Fruit fly (Drosophila melanogaster) whole organism, larva: Measurements from ENCODE around the gene CG46317.

Experiments used
- noc ChIP-seq: fragments of 200-800 bp; sonication (Bioruptor generic); optimal IDR thresholded peaks from 3 replicates; lab custom pipeline; 2019; ENCODE audit warnings: missing biosample characterization, mild to moderate bottlenecking, missing genetic modification characterization, moderate library complexity

The CG46317 gene

dm6 chrX:14260863-14261262, at the start of gene CG46317, which contains the start of gene Tat:
CG46317 (plus strand) TSS chrX:14261223.
Tat (plus strand) TSS chrX:14261223.
- TF ChIP-seq noc (tag; lab: Kevin White, UChicago), result no peak

dm6 chrX:14211250-14211944, 49.6 kb upstream of the CG46317 start:
- no peak for TF ChIP-seq noc (tag; lab: Kevin White, UChicago)

dm6 chrX:14212147-14212792, 48.8 kb upstream of the CG46317 start:
- TF ChIP-seq noc (tag; lab: Kevin White, UChicago), result no peak

dm6 chrX:14213509-14214154, 47.4 kb upstream of the CG46317 start:
- TF ChIP-seq noc (tag; lab: Kevin White, UChicago), result no peak

- peak; percentile 65 for TF ChIP-seq noc (tag; lab: Kevin White, UChicago)
These were observed 46.2 kb upstream of the CG46317 start for dm6 chrX:14214505-14215449.

- peak; percentile 15 for TF ChIP-seq noc (tag; lab: Kevin White, UChicago)
These were observed 45.2 kb upstream of the CG46317 start for dm6 chrX:14215834-14216233.

dm6 chrX:14216844-14217243, 44.2 kb upstream of the CG46317 start:
- no peak for TF ChIP-seq noc (tag; lab: Kevin White, UChicago)

dm6 chrX:14218045-14218483, 43.0 kb upstream of the CG46317 start:
- TF ChIP-seq noc (tag; lab: Kevin White, UChicago), result peak; percentile 86

dm6 chrX:14221182-14221581, 39.8 kb upstream of the CG46317 start:
- no peak for TF ChIP-seq noc (tag; lab: Kevin White, UChicago)

- TF ChIP-seq noc (tag; lab: Kevin White, UChicago), result no peak
These were observed 39.0 kb upstream of the CG46317 start for dm6 chrX:14221995-14222394.

- TF ChIP-seq noc (tag; lab: Kevin White, UChicago), result no peak
These were observed 35.4 kb upstream of the CG46317 start, which contains the start of gene CG11674 for dm6 chrX:14225665-14226064. CG11674 (minus strand) TSS chrX:14225879.

dm6 chrX:14226093-14226492, 34.9 kb upstream of the CG46317 start, which contains the start of gene mRpL38:
mRpL38 (plus strand) TSS chrX:14226289.
- TF ChIP-seq noc (tag; lab: Kevin White, UChicago), result no peak

- TF ChIP-seq noc (tag; lab: Kevin White, UChicago), result no peak
These were observed 34.0 kb upstream of the CG46317 start for dm6 chrX:14227043-14227442.

- TF ChIP-seq noc (tag; lab: Kevin White, UChicago), result no peak
These were observed 27.1 kb upstream of the CG46317 start, which contains the start of gene CG42271 for dm6 chrX:14233843-14234337. CG42271 (minus strand) TSS chrX:14234066.

- no peak for TF ChIP-seq noc (tag; lab: Kevin White, UChicago)
These were observed 26.6 kb upstream of the CG46317 start for dm6 chrX:14234468-14234867.
